Fruit fly (Drosophila melanogaster): ENCODE measurements around the gene CG7382.

CG7382 gene

dm6 chr2L:5523848-5524473 is 4.3 kb upstream of the CG7382 start, which contains the start of the genes Vps52 and Elp4 (continued):
- TF ChIP-seq CG10979 (tag; optimal IDR thresholded peaks at IDR 0.05): peak; percentile 65
- 0 out of 2 replicates have a peak, but pooled peaks have one; percentile 20 for TF ChIP-seq CG6272 (GFP tag; IDR thresholded peaks at IDR 0.05)
- peak; percentile 65 for TF ChIP-seq CG10654 (GFP tag; optimal IDR thresholded peaks at IDR 0.05)
- peak; percentile 5 for TF ChIP-seq CG17912 (GFP tag; optimal IDR thresholded peaks at IDR 0.05)
- TF ChIP-seq CG9609 (GFP tag; optimal IDR thresholded peaks at IDR 0.05): peak; percentile 50
- TF ChIP-seq nom (GFP tag; optimal IDR thresholded peaks at IDR 0.05): peak; percentile 21
- no peak for TF ChIP-seq jigr1 (GFP tag; IDR thresholded peaks at IDR 0.05)
- peak; percentile 86 for TF ChIP-seq CG2116 (GFP tag; optimal IDR thresholded peaks at IDR 0.05)
- TF ChIP-seq dimm (GFP tag; IDR thresholded peaks at IDR 0.05): no peak
- peak; percentile 16 for TF ChIP-seq BtbVII (GFP tag; optimal IDR thresholded peaks at IDR 0.05)
- TF ChIP-seq lov (optimal IDR thresholded peaks at IDR 0.05): no peak
- TF ChIP-seq lov (GFP tag; IDR thresholded peaks at IDR 0.05): no peak
- peak; percentile 75 for TF ChIP-seq CG1233 (GFP tag; optimal IDR thresholded peaks at IDR 0.05)
- peak; percentile 67 for TF ChIP-seq CG18619 (GFP tag; optimal IDR thresholded peaks at IDR 0.05)
- peak; percentile 64 for TF ChIP-seq NfI (GFP tag; optimal IDR thresholded peaks at IDR 0.05)
- TF ChIP-seq fd102C (GFP tag; optimal IDR thresholded peaks at IDR 0.05): no peak
- no peak for TF ChIP-seq CG3065 (GFP tag; optimal IDR thresholded peaks at IDR 0.05)
- TF ChIP-seq onecut (GFP tag; IDR thresholded peaks at IDR 0.05): 0 out of 2 replicates have a peak, but pooled peaks have one; percentile 41
- TF ChIP-seq klu (GFP tag; IDR thresholded peaks at IDR 0.05): peak; percentile 58; the same call in 1 of the 2 replicates
- no peak for TF ChIP-seq tll (GFP tag; optimal IDR thresholded peaks at IDR 0.05)
- peak; percentile 78 for TF ChIP-seq dmrt11E (tag; optimal IDR thresholded peaks at IDR 0.05)
- TF ChIP-seq unc-4 (GFP tag; IDR thresholded peaks at IDR 0.05; ENCODE audit: partially characterized antibody): peak; percentile 63
- peak; percentile 81 for TF ChIP-seq Dll (GFP tag; IDR thresholded peaks at IDR 0.05; ENCODE audit: partially characterized antibody)
- peak; percentile 16 for TF ChIP-seq CG9797 (GFP tag; optimal IDR thresholded peaks at IDR 0.05)
- peak; percentile 73 for TF ChIP-seq CG16813 (GFP tag; IDR thresholded peaks at IDR 0.05; ENCODE audit: partially characterized antibody)
- TF ChIP-seq CG3407 (GFP tag; optimal IDR thresholded peaks at IDR 0.05): no peak
- peak in 1 of 2 experiments; percentile 51 for TF ChIP-seq insv (GFP tag; optimal IDR thresholded peaks at IDR 0.05)
- peak; percentile 70 for TF ChIP-seq Chrac-16 (GFP tag; optimal IDR thresholded peaks at IDR 0.05)
- no peak for TF ChIP-seq CG11093 (GFP tag; IDR thresholded peaks at IDR 0.05)
- peak; percentile 50 for TF ChIP-seq Spps (tag; optimal IDR thresholded peaks at IDR 0.05)
- TF ChIP-seq vnd (GFP tag; IDR thresholded peaks at IDR 0.05; ENCODE audit: partially characterized antibody): peak; percentile 78
- no peak for TF ChIP-seq D (optimal IDR thresholded peaks at IDR 0.05)
- peak; percentile 53 for TF ChIP-seq D (GFP tag; optimal IDR thresholded peaks at IDR 0.05)
- no peak for TF ChIP-seq ftz-f1 (GFP tag; optimal IDR thresholded peaks at IDR 0.05)
- TF ChIP-seq CG7963 (GFP tag; IDR thresholded peaks at IDR 0.05; ENCODE audit: partially characterized antibody): peak; percentile 71
- TF ChIP-seq croc (GFP tag; conservative IDR thresholded peaks at IDR 0.05): no peak
- peak; percentile 69 for TF ChIP-seq CG15601 (tag; optimal IDR thresholded peaks at IDR 0.05)
- no peak for TF ChIP-seq CG31365 (tag; optimal IDR thresholded peaks at IDR 0.05)
- TF ChIP-seq sens (GFP tag): peak; percentile 93
- TF ChIP-seq Trl (optimal IDR thresholded peaks at IDR 0.05): no peak
- peak; percentile 22 for TF ChIP-seq Trl (GFP tag; optimal IDR thresholded peaks at IDR 0.05)
- peak; percentile 52 for TF ChIP-seq exex (tag; optimal IDR thresholded peaks at IDR 0.05)
- no peak for TF ChIP-seq ab (GFP tag; optimal IDR thresholded peaks at IDR 0.05)
- peak; percentile 83 for TF ChIP-seq Dek (tag; optimal IDR thresholded peaks at IDR 0.05)
- TF ChIP-seq CG6683 (GFP tag; optimal IDR thresholded peaks at IDR 0.05): peak; percentile 54
- peak; percentile 14 for TF ChIP-seq shn (GFP tag; optimal IDR thresholded peaks at IDR 0.05)
- TF ChIP-seq row (GFP tag; IDR thresholded peaks at IDR 0.05): peak; percentile 85
- peak; percentile 74 for TF ChIP-seq CG8290 (GFP tag; optimal IDR thresholded peaks at IDR 0.05)
- peak in 1 of 2 experiments; percentile 81 for TF ChIP-seq CG8290 (tag; optimal IDR thresholded peaks at IDR 0.05)
- TF ChIP-seq CG7987 (GFP tag; optimal IDR thresholded peaks at IDR 0.05): peak; percentile 33

Measured in whole organism, embryonic.